Fruit fly (Drosophila melanogaster) whole organism, prepupa: ENCODE measurements around the gene CG14024.

Experiments
- Blimp-1 ChIP-seq: fragments of 200-800 bp; sonication (Bioruptor generic); optimal IDR thresholded peaks from 3 replicates; lab custom pipeline; 2017; ENCODE audit warnings: missing biosample characterization, missing genetic modification characterization, mild to moderate bottlenecking, moderate library complexity, missing genetic modification reagents
- CG10669 ChIP-seq: fragments of 200-800 bp; sonication (Bioruptor generic); optimal IDR thresholded peaks from 3 replicates; lab custom pipeline; 2018; ENCODE audit warnings: missing biosample characterization, mild to moderate bottlenecking, missing genetic modification characterization, moderate library complexity
- CG11762 ChIP-seq: fragments of 200-800 bp; sonication (Bioruptor generic); optimal IDR thresholded peaks from 3 replicates; lab custom pipeline; 2016; ENCODE audit warnings: missing biosample characterization, missing genetic modification characterization; ENCODE audit not compliant: insufficient read depth
- CG11902 ChIP-seq: fragments of 200-800 bp; sonication (Bioruptor generic); optimal IDR thresholded peaks from 3 replicates; lab custom pipeline; 2016; ENCODE audit warnings: missing biosample characterization, missing genetic modification characterization
- CG1621 ChIP-seq: fragments of 200-800 bp; sonication (Bioruptor generic); optimal IDR thresholded peaks from 3 replicates; lab custom pipeline; 2018; ENCODE audit warnings: missing biosample characterization, mild to moderate bottlenecking, missing genetic modification characterization
- CG16779 ChIP-seq: fragments of 200-800 bp; sonication (Bioruptor generic); optimal IDR thresholded peaks from 3 replicates; lab custom pipeline; 2017; ENCODE audit warnings: missing biosample characterization, mild to moderate bottlenecking, missing genetic modification characterization
- CG3032 ChIP-seq: fragments of 200-800 bp; optimal IDR thresholded peaks from 2 replicates; lab custom pipeline; 2019; ENCODE audit warnings: missing biosample characterization, mild to moderate bottlenecking, missing genetic modification characterization, moderate library complexity
- CG31627 ChIP-seq: fragments of 200-800 bp; sonication (Bioruptor generic); optimal IDR thresholded peaks from 3 replicates; lab custom pipeline; 2016; ENCODE audit warnings: missing biosample characterization, missing genetic modification characterization
- CG32006 ChIP-seq: fragments of 200-800 bp; sonication (Bioruptor generic); optimal IDR thresholded peaks from 3 replicates; lab custom pipeline; 2017; ENCODE audit warnings: missing biosample characterization, mild to moderate bottlenecking, missing genetic modification characterization
- CG34406 ChIP-seq: fragments of 200-800 bp; sonication (Bioruptor generic); optimal IDR thresholded peaks from 3 replicates; lab custom pipeline; 2016; ENCODE audit warnings: missing biosample characterization, missing genetic modification characterization
- CG4318 ChIP-seq: fragments of 200-800 bp; sonication (Bioruptor generic); optimal IDR thresholded peaks from 3 replicates; lab custom pipeline; 2017; ENCODE audit warnings: missing biosample characterization, mild to moderate bottlenecking, missing genetic modification characterization
- CG6276 ChIP-seq: fragments of 200-800 bp; sonication (Bioruptor generic); optimal IDR thresholded peaks from 2 replicates; lab custom pipeline; 2017; ENCODE audit warnings: missing biosample characterization, mild to moderate bottlenecking, missing genetic modification characterization
- CG6792 ChIP-seq: fragments of 200-800 bp; sonication (Bioruptor generic); optimal IDR thresholded peaks from 3 replicates; lab custom pipeline; 2016; ENCODE audit warnings: missing biosample characterization, missing genetic modification characterization
- CG6854 ChIP-seq: fragments of 200-800 bp; sonication (Bioruptor generic); optimal IDR thresholded peaks from 2 replicates; lab custom pipeline; 2017; ENCODE audit warnings: missing biosample characterization, mild to moderate bottlenecking, missing genetic modification characterization
- CG7368 ChIP-seq: fragments of 200-800 bp; sonication (Bioruptor generic); optimal IDR thresholded peaks from 3 replicates; lab custom pipeline; 2016; ENCODE audit warnings: missing biosample characterization, missing genetic modification characterization
- CG8119 ChIP-seq: fragments of 200-800 bp; sonication (Bioruptor generic); IDR thresholded peaks from 3 replicates; pipeline ENCODE4 v1.3.6; 2022; ENCODE audit warnings: missing biosample characterization, missing genetic modification characterization
- CG8319 ChIP-seq: fragments of 200-800 bp; sonication (Bioruptor generic); optimal IDR thresholded peaks from 3 replicates; lab custom pipeline; 2016; ENCODE audit warnings: missing biosample characterization, missing genetic modification characterization
- Eip75B ChIP-seq: fragments of 200-800 bp; sonication (Bioruptor generic); optimal IDR thresholded peaks from 3 replicates; lab custom pipeline; 2016; ENCODE audit warnings: missing biosample characterization, missing genetic modification characterization
- Eip78C ChIP-seq: fragments of 200-800 bp; sonication (Bioruptor generic); peaks from one replicate; lab custom pipeline; 2016; ENCODE audit warnings: missing biosample characterization, missing genetic modification characterization
- Eip93F ChIP-seq: fragments of 200-800 bp; sonication (Bioruptor generic); optimal IDR thresholded peaks from 2 replicates; lab custom pipeline; 2016; ENCODE audit warnings: missing biosample characterization, mild to moderate bottlenecking, missing genetic modification characterization
- Ets21C ChIP-seq: fragments of 200-800 bp; sonication (Bioruptor generic); optimal IDR thresholded peaks from 3 replicates; lab custom pipeline; 2016; ENCODE audit warnings: missing biosample characterization, missing genetic modification characterization
- Ets96B ChIP-seq: fragments of 200-800 bp; optimal IDR thresholded peaks from 2 replicates; lab custom pipeline; 2019; ENCODE audit warnings: missing biosample characterization, mild to moderate bottlenecking, missing genetic modification characterization, moderate library complexity
- Gug ChIP-seq: fragments of 200-800 bp; sonication (Bioruptor generic); IDR thresholded peaks from 2 replicates; pipeline ENCODE4 v1.3.6; 2022; ENCODE audit warnings: missing biosample characterization, missing genetic modification characterization
- Hr38 ChIP-seq: sonication (Bioruptor generic); optimal IDR thresholded peaks from 2 replicates; lab custom pipeline; 2016; ENCODE audit warnings: missing biosample characterization, missing genetic modification characterization
- Hr39 ChIP-seq: fragments of 200-800 bp; sonication (Bioruptor generic); optimal IDR thresholded peaks from 2 replicates; lab custom pipeline; 2016; ENCODE audit warnings: missing biosample characterization, missing genetic modification characterization
- Hr4 ChIP-seq: fragments of 200-800 bp; sonication (Bioruptor generic); optimal IDR thresholded peaks from 3 replicates; lab custom pipeline; 2016; ENCODE audit warnings: missing biosample characterization, missing genetic modification characterization
- Lpt ChIP-seq: fragments of 200-800 bp; sonication (Bioruptor generic); optimal IDR thresholded peaks from 3 replicates; lab custom pipeline; 2016; ENCODE audit warnings: missing biosample characterization, missing genetic modification characterization
- Met ChIP-seq: fragments of 200-800 bp; sonication (Bioruptor generic); optimal IDR thresholded peaks from 3 replicates; lab custom pipeline; 2016; ENCODE audit warnings: missing biosample characterization, missing genetic modification characterization
- OdsH ChIP-seq: fragments of 200-800 bp; sonication (Bioruptor generic); optimal IDR thresholded peaks from 3 replicates; lab custom pipeline; 2016; ENCODE audit warnings: missing biosample characterization, missing genetic modification characterization
- Sox14 ChIP-seq: fragments of 200-800 bp; sonication (Bioruptor generic); optimal IDR thresholded peaks from 3 replicates; lab custom pipeline; 2016; ENCODE audit warnings: missing biosample characterization, missing genetic modification characterization
- Sox15 ChIP-seq: fragments of 200-800 bp; sonication (Bioruptor generic); optimal IDR thresholded peaks from 3 replicates; lab custom pipeline; 2016; ENCODE audit warnings: missing biosample characterization, missing genetic modification characterization
- acj6 ChIP-seq: fragments of 200-800 bp; sonication (Bioruptor generic); optimal IDR thresholded peaks from 3 replicates; lab custom pipeline; 2016; ENCODE audit warnings: missing biosample characterization, missing genetic modification characterization
- dac ChIP-seq: fragments of 200-800 bp; sonication (Bioruptor generic); optimal IDR thresholded peaks from 2 replicates; lab custom pipeline; 2017; ENCODE audit warnings: missing biosample characterization, mild to moderate bottlenecking, missing genetic modification characterization
- dsx ChIP-seq: fragments of 200-800 bp; optimal IDR thresholded peaks from 3 replicates; lab custom pipeline; 2019; ENCODE audit warnings: missing biosample characterization, mild to moderate bottlenecking, missing genetic modification characterization, moderate library complexity; ENCODE audit not compliant: poor library complexity, severe bottlenecking
- eg ChIP-seq: fragments of 200-800 bp; sonication (Bioruptor generic); IDR thresholded peaks from 3 replicates; pipeline ENCODE4 v1.3.6; 2022; ENCODE audit warnings: missing biosample characterization, missing genetic modification characterization
- esn ChIP-seq: fragments of 200-800 bp; sonication (Bioruptor generic); optimal IDR thresholded peaks from 2 replicates; lab custom pipeline; 2016; ENCODE audit warnings: missing biosample characterization, mild to moderate bottlenecking, missing genetic modification characterization, moderate library complexity
- fd59A ChIP-seq: fragments of 200-800 bp; sonication (Bioruptor generic); optimal IDR thresholded peaks from 2 replicates; lab custom pipeline; 2017; ENCODE audit warnings: missing biosample characterization, mild to moderate bottlenecking, missing genetic modification characterization, missing genetic modification reagents
- fd85E ChIP-seq: fragments of 200-800 bp; sonication (Bioruptor generic); optimal IDR thresholded peaks from 3 replicates; lab custom pipeline; 2016; ENCODE audit warnings: missing biosample characterization, missing genetic modification characterization
- fkh ChIP-seq: fragments of 200-800 bp; sonication (Bioruptor generic); optimal IDR thresholded peaks from 3 replicates; lab custom pipeline; 2017; ENCODE audit warnings: missing biosample characterization, mild to moderate bottlenecking, missing genetic modification characterization, moderate library complexity
- lz ChIP-seq: fragments of 200-800 bp; sonication (Bioruptor generic); optimal IDR thresholded peaks from 3 replicates; lab custom pipeline; 2016; ENCODE audit warnings: missing biosample characterization, missing genetic modification characterization
- net ChIP-seq: fragments of 200-800 bp; sonication (Bioruptor generic); optimal IDR thresholded peaks from 3 replicates; lab custom pipeline; 2016; ENCODE audit warnings: missing biosample characterization, missing genetic modification characterization
- pdm3 ChIP-seq: fragments of 200-800 bp; sonication (Bioruptor generic); optimal IDR thresholded peaks from 3 replicates; lab custom pipeline; 2016; ENCODE audit warnings: missing biosample characterization, missing genetic modification characterization
- salr ChIP-seq, 2 experiments: fragments of 200-800 bp; sonication (Bioruptor generic); optimal IDR thresholded peaks; 3 replicates each; lab custom pipeline; 2016 to 2018; ENCODE audit warnings: missing biosample characterization in 2 of 2, missing genetic modification characterization in 2 of 2, mild to moderate bottlenecking in 1 of 2
- spab ChIP-seq: fragments of 200-800 bp; sonication (Bioruptor generic); optimal IDR thresholded peaks from 2 replicates; lab custom pipeline; 2017; ENCODE audit warnings: missing biosample characterization, mild to moderate bottlenecking, missing genetic modification characterization, missing genetic modification reagents
- vri ChIP-seq: fragments of 200-800 bp; sonication (Bioruptor generic); optimal IDR thresholded peaks from 3 replicates; lab custom pipeline; 2016; ENCODE audit warnings: missing biosample characterization, mild to moderate bottlenecking, missing genetic modification characterization

Gene CG14024

dm6 chr2L:5326414-5327265 is 11.9 kb upstream of the CG14024 start, which contains the start of the genes Ncoa6 and cype (continued):
- TF ChIP-seq net (GFP tag; lab: Kevin White, UChicago) = no peak
- peak; percentile 2 for TF ChIP-seq Met
- no peak for TF ChIP-seq CG7368
- no peak for TF ChIP-seq CG6854
- no peak for TF ChIP-seq CG16779 (tag; lab: Kevin White, UChicago)
- no peak for TF ChIP-seq Eip75B (GFP tag; lab: Kevin White, UChicago)
- peak; percentile 42; the same call in 2 of the 3 replicates for TF ChIP-seq eg (GFP tag; lab: Robert Waterston, UW)
- peak; percentile 42 for TF ChIP-seq OdsH (GFP tag; lab: Kevin White, UChicago)
- peak in 1 of 2 experiments; percentile 52 for TF ChIP-seq salr (GFP tag; optimal IDR thresholded peaks at IDR 0.05; lab: Kevin White, UChicago)
- peak; percentile 54 for TF ChIP-seq CG34406 (GFP tag; lab: Kevin White, UChicago)
- no peak for TF ChIP-seq Ets21C (GFP tag; lab: Kevin White, UChicago)
- TF ChIP-seq CG11902 (GFP tag; lab: Kevin White, UChicago) = no peak
- TF ChIP-seq Lpt (GFP tag; lab: Kevin White, UChicago) = no peak
- peak; percentile 15 for TF ChIP-seq Sox14
- TF ChIP-seq fd85E (GFP tag; lab: Kevin White, UChicago) = no peak
- TF ChIP-seq CG1621 (tag; lab: Kevin White, UChicago) = no peak
- TF ChIP-seq Sox15 (GFP tag; lab: Kevin White, UChicago) = peak; percentile 21
- peak; percentile 12 for TF ChIP-seq CG8319 (GFP tag; lab: Kevin White, UChicago)
- peak; percentile 36 for TF ChIP-seq pdm3
- no peak for TF ChIP-seq lz (GFP tag; lab: Kevin White, UChicago)
- no peak for TF ChIP-seq CG6276
- TF ChIP-seq CG10669 (GFP tag; lab: Kevin White, UChicago) = no peak
- no peak for TF ChIP-seq Hr38 (GFP tag; lab: Kevin White, UChicago)
- peak; percentile 33 for TF ChIP-seq CG32006 (GFP tag; lab: Kevin White, UChicago)
- TF ChIP-seq esn (GFP tag; lab: Kevin White, UChicago) = peak; percentile 28

dm6 chr2L:5324958-5325850 is 10.5 kb upstream of the CG14024 start:
- TF ChIP-seq Lpt (GFP tag; lab: Kevin White, UChicago) (peak; percentile 74), CG6792 (GFP tag; lab: Kevin White, UChicago) (peak; percentile 83), fkh (GFP tag; lab: Kevin White, UChicago) (no peak), CG4318 (GFP tag; lab: Kevin White, UChicago) (no peak), CG34406 (GFP tag; lab: Kevin White, UChicago) (peak; percentile 71), pdm3 (peak; percentile 71), fd59A (GFP tag; lab: Kevin White, UChicago) (peak; percentile 44), CG11762 (GFP tag; lab: Kevin White, UChicago) (peak; percentile 49), fd85E (GFP tag; lab: Kevin White, UChicago) (peak; percentile 39), Gug (GFP tag; lab: Robert Waterston, UW) (peak; percentile 87), lz (GFP tag; lab: Kevin White, UChicago) (peak; percentile 75), CG6854 (peak; percentile 75), CG3032 (peak; percentile 66), CG8119 (GFP tag; lab: Robert Waterston, UW) (peak; percentile 87), dsx (GFP tag; lab: Kevin White, UChicago) (peak; percentile 42), Blimp-1 (GFP tag; lab: Kevin White, UChicago) (peak; percentile 19), CG31627 (GFP tag; lab: Kevin White, UChicago) (peak; percentile 82), Hr4 (GFP tag; lab: Kevin White, UChicago) (no peak), Met (no peak), CG11902 (GFP tag; lab: Kevin White, UChicago) (peak; percentile 80), Eip93F (GFP tag; lab: Kevin White, UChicago) (peak; percentile 38), CG6276 (no peak), spab (GFP tag; lab: Kevin White, UChicago) (no peak), Ets96B (tag; lab: Kevin White, UChicago) (peak; percentile 73), Hr39 (GFP tag; lab: Kevin White, UChicago) (peak; percentile 83), dac (no peak), acj6 (GFP tag; lab: Kevin White, UChicago) (peak; percentile 79), Eip78C (peak; percentile 90), vri (GFP tag; lab: Kevin White, UChicago) (peak; percentile 86)
